Worm (Caenorhabditis elegans) whole organism, L4 larva: ENCODE results near the gene F28B4.3.

ENCODE experiments used
- D1046.2 ChIP-seq: fragments of 200-800 bp; sonication (Bioruptor generic); IDR thresholded peaks from 2 replicates; pipeline ENCODE4 v1.3.6; 2022; ENCODE audit warnings: missing genetic modification characterization, missing compliant biosample characterization
- F26F4.8 ChIP-seq: fragments of 200-800 bp; sonication (Bioruptor generic); conservative IDR thresholded peaks from 2 replicates; pipeline ENCODE4 v1.3.6; 2022; ENCODE audit warnings: missing genetic modification characterization, missing compliant biosample characterization
- F44E2.7 ChIP-seq: fragments of 200-800 bp; sonication (Bioruptor generic); IDR thresholded peaks from 2 replicates; pipeline ENCODE4 v2.1.2; 2022; ENCODE audit warnings: missing genetic modification characterization, missing compliant biosample characterization
- F49E8.2 ChIP-seq: sonication (generic microtip); optimal IDR thresholded peaks from 2 replicates; lab custom pipeline; 2016; ENCODE audit warnings: missing compliant biosample characterization, mild to moderate bottlenecking, missing genetic modification characterization, borderline replicate concordance
- R02D3.7 ChIP-seq: fragments of 150-350 bp; sonication (generic microtip); optimal IDR thresholded peaks from 3 replicates; lab custom pipeline; 2014; ENCODE audit warnings: missing biosample characterization, missing genetic modification characterization
- T20F7.1 ChIP-seq: fragments of 200-800 bp; sonication (Bioruptor generic); optimal IDR thresholded peaks from 2 replicates; lab custom pipeline; 2018; ENCODE audit warnings: mild to moderate bottlenecking, missing genetic modification characterization, missing compliant biosample characterization
- Y5F2A.4 ChIP-seq: fragments of 200-800 bp; sonication (Bioruptor generic); optimal IDR thresholded peaks from 2 replicates; lab custom pipeline; 2018; ENCODE audit warnings: mild to moderate bottlenecking, missing genetic modification characterization, missing compliant biosample characterization
- Y75B8A.6 ChIP-seq: fragments of 200-800 bp; sonication (Bioruptor generic); IDR thresholded peaks from 2 replicates; pipeline ENCODE4 v1.3.6; 2022; ENCODE audit warnings: missing genetic modification reagents, missing genetic modification characterization, missing compliant biosample characterization
- ZK546.5 ChIP-seq, 2 experiments: sonication (generic microtip); optimal IDR thresholded peaks; 2 replicates each; lab custom pipeline; 2017; ENCODE audit warnings: missing biosample characterization in 2 of 2, missing genetic modification characterization in 2 of 2
- aha-1 ChIP-seq: fragments of 150-350 bp; peaks from one replicate; lab custom pipeline; 2014; ENCODE audit warnings: missing biosample characterization, missing genetic modification characterization
- ceh-44 ChIP-seq: fragments of 200-800 bp; sonication (Bioruptor generic); IDR thresholded peaks from 2 replicates; pipeline ENCODE4 v1.3.6; 2022; ENCODE audit warnings: missing genetic modification reagents, missing genetic modification characterization, missing compliant biosample characterization
- ceh-82 ChIP-seq: sonication (generic microtip); optimal IDR thresholded peaks from 2 replicates; lab custom pipeline; 2017; ENCODE audit warnings: missing biosample characterization, missing genetic modification characterization
- daf-16 ChIP-seq, 3 experiments: sonication (generic microtip); optimal IDR thresholded peaks; 2 replicates each; lab custom pipeline; 2016 to 2017; ENCODE audit warnings: missing genetic modification characterization in 3 of 3, missing genetic modification reagents in 3 of 3, mild to moderate bottlenecking in 2 of 3, missing compliant biosample characterization in 2 of 3, missing biosample characterization in 1 of 3, moderate library complexity in 1 of 3
- daf-19 ChIP-seq: fragments of 200-800 bp; sonication (Bioruptor generic); conservative IDR thresholded peaks from 2 replicates; pipeline ENCODE4 v1.3.6; 2022; ENCODE audit warnings: missing genetic modification characterization, missing compliant biosample characterization
- dmd-8 ChIP-seq: fragments of 200-800 bp; sonication (Bioruptor generic); IDR thresholded peaks from 2 replicates; pipeline ENCODE4 v1.3.6; 2022; ENCODE audit warnings: missing genetic modification characterization, missing compliant biosample characterization
- dmd-9 ChIP-seq: fragments of 200-800 bp; sonication (Bioruptor generic); IDR thresholded peaks from 2 replicates; pipeline ENCODE4 v1.3.6; 2022; ENCODE audit warnings: missing genetic modification reagents, missing genetic modification characterization, missing compliant biosample characterization
- dve-1 ChIP-seq: sonication (generic microtip); optimal IDR thresholded peaks from 2 replicates; lab custom pipeline; 2017; ENCODE audit warnings: antibody characterized with exemption, mild to moderate bottlenecking, missing genetic modification characterization, missing compliant biosample characterization; ENCODE audit not compliant: insufficient read depth
- egl-43 ChIP-seq: fragments of 200-800 bp; sonication (Bioruptor generic); IDR thresholded peaks from 2 replicates; pipeline ENCODE4 v1.3.6; 2022; ENCODE audit warnings: missing genetic modification reagents, missing genetic modification characterization, missing compliant biosample characterization
- hlh-30 ChIP-seq: sonication (generic microtip); optimal IDR thresholded peaks from 2 replicates; lab custom pipeline; 2017; ENCODE audit warnings: antibody characterized with exemption, mild to moderate bottlenecking, missing genetic modification characterization, missing compliant biosample characterization; ENCODE audit not compliant: insufficient read depth
- hmg-1.1 ChIP-seq: fragments of 200-800 bp; sonication (Bioruptor generic); IDR thresholded peaks from 2 replicates; pipeline ENCODE4 v1.3.6; 2022; ENCODE audit warnings: missing genetic modification reagents, missing genetic modification characterization, missing compliant biosample characterization
- lim-7 ChIP-seq: fragments of 200-800 bp; sonication (Bioruptor generic); IDR thresholded peaks from 2 replicates; pipeline ENCODE4 v1.3.6; 2022; ENCODE audit warnings: missing genetic modification characterization, missing compliant biosample characterization
- lin-1 ChIP-seq: fragments of 200-800 bp; sonication (Bioruptor generic); IDR thresholded peaks from 2 replicates; pipeline ENCODE4 v1.3.6; 2022; ENCODE audit warnings: missing genetic modification reagents, missing genetic modification characterization, missing compliant biosample characterization
- lin-13 ChIP-seq: fragments of 150-350 bp; optimal IDR thresholded peaks from 2 replicates; lab custom pipeline; 2014; ENCODE audit warnings: missing biosample characterization, missing genetic modification reagents, missing genetic modification characterization
- lin-15B ChIP-seq: fragments of 150-350 bp; sonication (generic microtip); optimal IDR thresholded peaks from 3 replicates; lab custom pipeline; 2014; ENCODE audit warnings: missing biosample characterization, missing genetic modification characterization
- lin-38 ChIP-seq: fragments of 200-800 bp; sonication (Bioruptor generic); IDR thresholded peaks from 2 replicates; pipeline ENCODE4 v1.3.6; 2022; ENCODE audit warnings: missing genetic modification reagents, missing genetic modification characterization, missing compliant biosample characterization
- lin-39 ChIP-seq: fragments of 150-350 bp; optimal IDR thresholded peaks from 2 replicates; lab custom pipeline; 2014; ENCODE audit warnings: missing biosample characterization, missing genetic modification reagents, missing genetic modification characterization
- lsy-2 ChIP-seq, 2 experiments: fragments of 150-350 bp in 1 of 2; sonication (generic microtip) in 1 of 2; optimal IDR thresholded peaks; 2 replicates each; lab custom pipeline; 2014 to 2017; ENCODE audit warnings: missing biosample characterization in 2 of 2, missing genetic modification characterization in 2 of 2
- madf-5 ChIP-seq, 2 experiments: fragments of 200-800 bp; sonication (Bioruptor generic); IDR thresholded peaks; 2 replicates each; pipeline ENCODE4 v1.3.6; 2022; ENCODE audit warnings: missing compliant biosample characterization in 2 of 2, missing genetic modification characterization in 2 of 2
- mep-1 ChIP-seq: fragments of 150-350 bp; sonication (generic microtip); optimal IDR thresholded peaks from 3 replicates; lab custom pipeline; 2014; ENCODE audit warnings: missing biosample characterization, missing genetic modification characterization
- nhr-111 ChIP-seq: fragments of 200-800 bp; sonication (Bioruptor generic); optimal IDR thresholded peaks from 2 replicates; lab custom pipeline; 2018; ENCODE audit warnings: mild to moderate bottlenecking, missing genetic modification characterization, missing compliant biosample characterization
- nhr-28 ChIP-seq: fragments of 150-350 bp; optimal IDR thresholded peaks from 2 replicates; lab custom pipeline; 2014; ENCODE audit warnings: missing biosample characterization, missing genetic modification characterization
- nhr-41 ChIP-seq: fragments of 200-800 bp; sonication (Bioruptor generic); IDR thresholded peaks from 2 replicates; pipeline ENCODE4 v1.3.6; 2022; ENCODE audit warnings: missing genetic modification reagents, missing genetic modification characterization, missing compliant biosample characterization
- nhr-42 ChIP-seq: fragments of 200-800 bp; sonication (Bioruptor generic); IDR thresholded peaks from 2 replicates; pipeline ENCODE4 v1.3.6; 2022; ENCODE audit warnings: missing genetic modification characterization, missing compliant biosample characterization
- pha-4 ChIP-seq, 2 experiments: fragments of 150-350 bp in 1 of 2; fragments of 200-800 bp in 1 of 2; sonication (Bioruptor generic) in 1 of 2; IDR thresholded peaks in 1 of 2; optimal IDR thresholded peaks in 1 of 2; 2 replicates each; pipeline versions ENCODE4 v1.3.6 to Lab custom; 2014 to 2022; ENCODE audit warnings: missing genetic modification characterization in 2 of 2, missing genetic modification reagents in 2 of 2, missing biosample characterization in 1 of 2, missing compliant biosample characterization in 1 of 2
- pqm-1 ChIP-seq: sonication (generic microtip); optimal IDR thresholded peaks from 2 replicates; lab custom pipeline; 2017; ENCODE audit warnings: missing biosample characterization, missing genetic modification characterization
- set-16 ChIP-seq: fragments of 200-800 bp; sonication (Bioruptor generic); IDR thresholded peaks from 2 replicates; pipeline ENCODE4 v1.3.6; 2022; ENCODE audit warnings: missing genetic modification reagents, missing genetic modification characterization, missing compliant biosample characterization
- tra-1 ChIP-seq: fragments of 200-800 bp; sonication (Bioruptor generic); IDR thresholded peaks from 2 replicates; pipeline ENCODE4 v1.3.6; 2022; ENCODE audit warnings: missing genetic modification reagents, missing genetic modification characterization, missing compliant biosample characterization
- unc-62 ChIP-seq, 3 experiments: fragments of 150-350 bp in 1 of 3; sonication (generic microtip); optimal IDR thresholded peaks in 2 of 3; peaks in 1 of 3; 1 replicate in 1 of 3; 2 replicates in 2 of 3; lab custom pipeline; 2014 to 2017; ENCODE audit warnings: missing biosample characterization in 3 of 3, missing genetic modification characterization in 3 of 3, missing genetic modification reagents in 3 of 3, missing genotype in 1 of 3
- zfp-3 ChIP-seq: fragments of 200-800 bp; sonication (Bioruptor generic); conservative IDR thresholded peaks from 2 replicates; pipeline ENCODE4 v1.3.6; 2022; ENCODE audit warnings: missing genetic modification reagents, missing genetic modification characterization, missing compliant biosample characterization

F28B4.3 gene

ce11 chrX:3226348-3227229 is 8.6 kb downstream of the F28B4.3 start:
- TF ChIP-seq Y5F2A.4 (GFP tag; lab: Kevin White, UChicago) (no peak), nhr-111 (no peak), pha-4 (GFP tag; IDR thresholded peaks at IDR 0.05; lab: Robert Waterston, UW) (no peak), pha-4 (tag; optimal IDR thresholded peaks at IDR 0.05; lab: Kevin White, UChicago) (no peak), lim-7 (GFP tag; lab: Robert Waterston, UW) (0 out of 2 replicates have a peak, but pooled peaks have one; percentile 12), zfp-3 (GFP tag; lab: Robert Waterston, UW) (0 out of 2 replicates have a peak, but pooled peaks have one; percentile 28), set-16 (GFP tag; lab: Robert Waterston, UW) (peak; percentile 52), daf-16 (GFP tag; optimal IDR thresholded peaks at IDR 0.05; lab: Kevin White, UChicago) (no peak), daf-16 (tag; optimal IDR thresholded peaks at IDR 0.05; lab: Kevin White, UChicago) (peak; percentile 75), madf-5 (GFP tag; IDR thresholded peaks at IDR 0.05; lab: Robert Waterston, UW) (no peak), nhr-41 (no peak), lsy-2 (tag; optimal IDR thresholded peaks at IDR 0.05; lab: Kevin White, UChicago) (no peak), lin-1 (no peak), dve-1 (tag; lab: Kevin White, UChicago) (peak; percentile 23), ZK546.5 (tag; optimal IDR thresholded peaks at IDR 0.05; lab: Kevin White, UChicago) (no peak), dmd-9 (no peak), ceh-82 (tag; lab: Kevin White, UChicago) (no peak), D1046.2 (no peak), lin-13 (GFP tag; lab: Kevin White, UChicago) (no peak), tra-1 (GFP tag; lab: Robert Waterston, UW) (no peak), T20F7.1 (GFP tag; lab: Kevin White, UChicago) (no peak), hmg-1.1 (no peak), unc-62 (GFP tag; optimal IDR thresholded peaks at IDR 0.05 in 1 of 2; lab: Kevin White, UChicago) (peak in 1 of 2 experiments; percentile 84), unc-62 (tag; optimal IDR thresholded peaks at IDR 0.05; lab: Kevin White, UChicago) (no peak), F44E2.7 (GFP tag; lab: Robert Waterston, UW) (no peak), Y75B8A.6 (GFP tag; lab: Robert Waterston, UW) (no peak), daf-19 (GFP tag; lab: Robert Waterston, UW) (no peak), nhr-42 (0 out of 2 replicates have a peak, but pooled peaks have one; percentile 50), lin-15B (tag; lab: Kevin White, UChicago) (no peak), aha-1 (peak; percentile 87), ceh-44 (GFP tag; lab: Robert Waterston, UW) (no peak), mep-1 (tag; lab: Kevin White, UChicago) (no peak), pqm-1 (tag; lab: Kevin White, UChicago) (peak; percentile 68), nhr-28 (tag; lab: Kevin White, UChicago) (peak; percentile 24), egl-43 (GFP tag; lab: Robert Waterston, UW) (no peak), F49E8.2 (tag; lab: Kevin White, UChicago) (no peak)

DNA sequence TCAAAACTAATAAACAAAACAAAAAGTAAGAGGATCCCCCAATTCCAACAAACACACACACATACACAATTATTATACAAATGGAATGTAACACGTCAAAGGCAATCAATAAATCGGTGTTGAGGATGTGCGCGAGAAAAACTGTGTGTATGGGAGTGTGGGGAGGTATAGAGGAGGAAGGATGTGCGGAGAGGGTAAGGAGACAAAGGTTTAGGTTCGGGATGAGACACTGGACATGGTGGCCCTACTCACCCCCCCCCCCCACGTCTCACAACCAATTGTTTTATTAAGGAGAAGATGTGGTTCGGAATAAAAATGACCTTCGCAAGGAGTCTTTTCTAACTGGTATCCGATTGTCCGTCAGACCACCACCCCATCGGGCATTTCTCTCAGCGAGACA is 12.1 kb downstream of the F28B4.3 start:
- TF ChIP-seq dmd-8 (GFP tag; lab: Robert Waterston, UW) (0 out of 2 replicates have a peak, but pooled peaks have one; percentile 30), lin-39 (tag; lab: Kevin White, UChicago) (no peak), tra-1 (GFP tag; lab: Robert Waterston, UW) (no peak), hlh-30 (tag; lab: Kevin White, UChicago) (no peak), F26F4.8 (GFP tag; lab: Robert Waterston, UW) (0 out of 2 replicates have a peak, but pooled peaks have one; percentile 32), R02D3.7 (tag; lab: Kevin White, UChicago) (no peak), lin-38 (GFP tag; lab: Robert Waterston, UW) (no peak)
